Worm (Caenorhabditis elegans) whole organism, late embryonic: Measurements from ENCODE around the gene cfp-1.

Experiments used
- C38D4.7 ChIP-seq: fragments of 200-800 bp; sonication (Bioruptor generic); optimal IDR thresholded peaks from 2 replicates; lab custom pipeline; 2018; ENCODE audit warnings: mild to moderate bottlenecking, missing genetic modification characterization, moderate library complexity, missing compliant biosample characterization
- Y22D7AL.16 ChIP-seq: sonication (generic microtip); optimal IDR thresholded peaks from 2 replicates; lab custom pipeline; 2016; ENCODE audit warnings: missing genetic modification characterization, missing compliant biosample characterization
- ahr-1 ChIP-seq: sonication (generic microtip); optimal IDR thresholded peaks from 2 replicates; lab custom pipeline; 2016; ENCODE audit warnings: missing genetic modification characterization, missing compliant biosample characterization
- ceh-18 ChIP-seq: sonication (generic microtip); optimal IDR thresholded peaks from 2 replicates; lab custom pipeline; 2016; ENCODE audit warnings: missing genetic modification characterization, missing compliant biosample characterization
- ceh-19 ChIP-seq: fragments of 200-800 bp; sonication (Bioruptor generic); optimal IDR thresholded peaks from 2 replicates; lab custom pipeline; 2018; ENCODE audit warnings: mild to moderate bottlenecking, missing genetic modification characterization, missing compliant biosample characterization
- ceh-22 ChIP-seq: sonication (generic microtip); optimal IDR thresholded peaks from 2 replicates; lab custom pipeline; 2017; ENCODE audit warnings: missing biosample characterization, missing genetic modification characterization
- ceh-31 ChIP-seq: sonication (generic microtip); optimal IDR thresholded peaks from 2 replicates; lab custom pipeline; 2016; ENCODE audit warnings: missing genetic modification characterization, missing compliant biosample characterization
- ceh-34 ChIP-seq: sonication (generic microtip); optimal IDR thresholded peaks from 2 replicates; lab custom pipeline; 2016; ENCODE audit warnings: mild to moderate bottlenecking, missing genetic modification characterization, missing compliant biosample characterization
- ceh-45 ChIP-seq: fragments of 200-800 bp; sonication (Bioruptor generic); IDR thresholded peaks from 2 replicates; pipeline ENCODE4 v1.3.6; 2022; ENCODE audit warnings: missing genetic modification reagents, missing genetic modification characterization, missing compliant biosample characterization
- ceh-9 ChIP-seq: sonication (generic microtip); optimal IDR thresholded peaks from 2 replicates; lab custom pipeline; 2016; ENCODE audit warnings: mild to moderate bottlenecking, missing genetic modification characterization, inconsistent platforms, missing compliant biosample characterization
- che-1 ChIP-seq: sonication (generic microtip); optimal IDR thresholded peaks from 2 replicates; lab custom pipeline; 2016; ENCODE audit warnings: mild to moderate bottlenecking, missing genetic modification characterization, missing compliant biosample characterization
- elt-2 ChIP-seq: sonication (generic microtip); optimal IDR thresholded peaks from 2 replicates; lab custom pipeline; 2016; ENCODE audit warnings: missing genetic modification reagents, missing genetic modification characterization, missing compliant biosample characterization
- fkh-10 ChIP-seq: fragments of 150-350 bp; optimal IDR thresholded peaks from 2 replicates; lab custom pipeline; 2014; ENCODE audit warnings: missing biosample characterization, missing genetic modification reagents, missing genetic modification characterization
- fkh-6 ChIP-seq: sonication (generic microtip); optimal IDR thresholded peaks from 2 replicates; lab custom pipeline; 2016; ENCODE audit warnings: missing genetic modification characterization, missing compliant biosample characterization
- gmeb-2 ChIP-seq: sonication (generic microtip); optimal IDR thresholded peaks from 2 replicates; lab custom pipeline; 2016; ENCODE audit warnings: missing genetic modification characterization, inconsistent platforms, missing compliant biosample characterization
- hlh-13 ChIP-seq: fragments of 200-800 bp; sonication (Bioruptor generic); optimal IDR thresholded peaks from 2 replicates; lab custom pipeline; 2018; ENCODE audit warnings: mild to moderate bottlenecking, missing genetic modification characterization, missing compliant biosample characterization
- hlh-30 ChIP-seq: sonication (generic microtip); optimal IDR thresholded peaks from 2 replicates; lab custom pipeline; 2017; ENCODE audit warnings: antibody characterized with exemption, missing genetic modification characterization, missing compliant biosample characterization; ENCODE audit not compliant: insufficient read depth
- lim-6 ChIP-seq: sonication (generic microtip); optimal IDR thresholded peaks from 2 replicates; lab custom pipeline; 2016; ENCODE audit warnings: missing genetic modification characterization, missing compliant biosample characterization
- lin-11 ChIP-seq: fragments of 200-800 bp; sonication (Bioruptor generic); optimal IDR thresholded peaks from 2 replicates; lab custom pipeline; 2018; ENCODE audit warnings: mild to moderate bottlenecking, missing genetic modification characterization, missing compliant biosample characterization
- madf-2 ChIP-seq: sonication (generic microtip); optimal IDR thresholded peaks from 2 replicates; lab custom pipeline; 2017; ENCODE audit warnings: missing genetic modification characterization, missing compliant biosample characterization
- mec-3 ChIP-seq: sonication (generic microtip); optimal IDR thresholded peaks from 2 replicates; lab custom pipeline; 2016; ENCODE audit warnings: borderline replicate concordance, missing genetic modification characterization, missing compliant biosample characterization
- nfya-1 ChIP-seq: sonication (generic microtip); optimal IDR thresholded peaks from 2 replicates; lab custom pipeline; 2017; ENCODE audit warnings: missing genetic modification characterization, mild to moderate bottlenecking, missing compliant biosample characterization, antibody characterized with exemption, moderate library complexity
- pax-1 ChIP-seq: fragments of 150-350 bp; optimal IDR thresholded peaks from 2 replicates; lab custom pipeline; 2014; ENCODE audit warnings: missing biosample characterization, missing genetic modification characterization
- pha-2 ChIP-seq: sonication (generic microtip); optimal IDR thresholded peaks from 2 replicates; lab custom pipeline; 2017; ENCODE audit warnings: mild to moderate bottlenecking, missing genetic modification characterization, missing compliant biosample characterization
- pros-1 ChIP-seq: fragments of 150-350 bp; optimal IDR thresholded peaks from 2 replicates; lab custom pipeline; 2014; ENCODE audit warnings: missing biosample characterization, missing genetic modification reagents, missing genetic modification characterization
- ref-2 ChIP-seq: sonication (generic microtip); optimal IDR thresholded peaks from 2 replicates; lab custom pipeline; 2016; ENCODE audit warnings: missing genetic modification characterization, missing compliant biosample characterization
- rnt-1 ChIP-seq: sonication (generic microtip); optimal IDR thresholded peaks from 2 replicates; lab custom pipeline; 2016; ENCODE audit warnings: missing genetic modification characterization, missing compliant biosample characterization
- sdc-2 ChIP-seq: sonication (generic microtip); optimal IDR thresholded peaks from 2 replicates; lab custom pipeline; 2016; ENCODE audit warnings: missing genotype, missing genetic modification characterization, missing compliant biosample characterization
- syd-9 ChIP-seq: sonication (generic microtip); optimal IDR thresholded peaks from 2 replicates; lab custom pipeline; 2016; ENCODE audit warnings: mild to moderate bottlenecking, missing genetic modification characterization, moderate library complexity, missing compliant biosample characterization
- tbx-2 ChIP-seq: sonication (generic microtip); optimal IDR thresholded peaks from 2 replicates; lab custom pipeline; 2016; ENCODE audit warnings: missing genetic modification characterization, missing compliant biosample characterization
- tbx-7 ChIP-seq: sonication (generic microtip); optimal IDR thresholded peaks from 2 replicates; lab custom pipeline; 2016; ENCODE audit warnings: missing genotype, missing genetic modification characterization, missing compliant biosample characterization
- unc-42 ChIP-seq: sonication (generic microtip); optimal IDR thresholded peaks from 2 replicates; lab custom pipeline; 2016; ENCODE audit warnings: missing genotype, missing genetic modification characterization, missing compliant biosample characterization
- unc-55 ChIP-seq: sonication (generic microtip); optimal IDR thresholded peaks from 2 replicates; lab custom pipeline; 2017; ENCODE audit warnings: missing biosample characterization, missing genetic modification reagents, missing genetic modification characterization
- ztf-16 ChIP-seq: sonication (generic microtip); optimal IDR thresholded peaks from 2 replicates; lab custom pipeline; 2017; ENCODE audit warnings: missing genetic modification characterization, missing compliant biosample characterization

The cfp-1 gene

DNA sequence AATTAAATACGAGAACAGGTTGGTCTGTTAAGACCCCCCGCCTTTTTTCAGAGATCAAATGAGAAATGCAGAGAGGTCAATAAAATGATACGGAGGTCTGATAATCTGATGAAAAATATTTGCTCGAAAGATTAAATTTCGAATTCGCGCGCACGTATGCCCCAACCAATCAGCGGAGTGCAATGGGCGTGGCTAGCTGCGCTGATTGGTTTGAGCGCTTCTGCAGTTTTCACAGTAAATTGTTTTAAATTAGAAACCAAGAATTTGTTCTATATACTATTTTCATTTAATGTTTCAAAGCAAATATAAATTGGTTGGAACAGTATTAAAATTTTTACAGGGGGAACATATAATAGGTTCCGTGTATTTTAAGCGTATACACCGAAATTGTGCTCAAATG is 42.1 kb downstream of the cfp-1 start:
- peak; percentile 98 for TF ChIP-seq nfya-1
- no peak for TF ChIP-seq mec-3 (tag; lab: Kevin White, UChicago)
- TF ChIP-seq ceh-9 (tag; lab: Kevin White, UChicago): no peak

DNA sequence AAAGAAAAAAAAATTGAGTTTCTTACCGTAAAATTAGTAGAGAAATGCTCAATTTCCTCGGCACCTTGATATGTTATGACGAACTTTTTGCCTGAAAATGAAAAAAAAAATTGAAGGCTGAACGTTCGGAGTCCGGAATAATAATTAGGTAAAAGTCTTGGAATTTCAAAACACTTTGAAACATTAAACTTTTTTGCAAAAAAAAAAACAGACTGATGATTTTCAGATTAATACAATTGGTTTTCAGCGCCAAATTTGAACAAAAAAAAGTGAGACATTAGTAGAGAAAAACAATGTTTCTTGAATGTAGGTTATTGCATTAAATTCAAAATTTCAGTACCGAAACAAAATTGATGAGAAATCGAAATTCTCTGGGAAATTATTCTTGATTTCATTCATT is 46.7 kb downstream of the cfp-1 start, which contains the start of gene nkcc-1:
Gene nkcc-1, minus strand, starts transcription at position 101 of the 400 bp plus-strand sequence.
- TF ChIP-seq gmeb-2 (tag; lab: Kevin White, UChicago) (no peak), ztf-16 (tag; lab: Kevin White, UChicago) (no peak), pros-1 (no peak), ceh-34 (tag; lab: Kevin White, UChicago) (no peak), ceh-19 (GFP tag; lab: Kevin White, UChicago) (no peak), sdc-2 (tag; lab: Kevin White, UChicago) (no peak), fkh-10 (GFP tag; lab: Kevin White, UChicago) (no peak), lin-11 (tag; lab: Kevin White, UChicago) (no peak), ahr-1 (no peak), Y22D7AL.16 (tag; lab: Kevin White, UChicago) (no peak), madf-2 (tag; lab: Kevin White, UChicago) (no peak), lim-6 (tag; lab: Kevin White, UChicago) (no peak), ceh-18 (tag; lab: Kevin White, UChicago) (no peak), pha-2 (tag; lab: Kevin White, UChicago) (no peak), hlh-13 (no peak)

DNA sequence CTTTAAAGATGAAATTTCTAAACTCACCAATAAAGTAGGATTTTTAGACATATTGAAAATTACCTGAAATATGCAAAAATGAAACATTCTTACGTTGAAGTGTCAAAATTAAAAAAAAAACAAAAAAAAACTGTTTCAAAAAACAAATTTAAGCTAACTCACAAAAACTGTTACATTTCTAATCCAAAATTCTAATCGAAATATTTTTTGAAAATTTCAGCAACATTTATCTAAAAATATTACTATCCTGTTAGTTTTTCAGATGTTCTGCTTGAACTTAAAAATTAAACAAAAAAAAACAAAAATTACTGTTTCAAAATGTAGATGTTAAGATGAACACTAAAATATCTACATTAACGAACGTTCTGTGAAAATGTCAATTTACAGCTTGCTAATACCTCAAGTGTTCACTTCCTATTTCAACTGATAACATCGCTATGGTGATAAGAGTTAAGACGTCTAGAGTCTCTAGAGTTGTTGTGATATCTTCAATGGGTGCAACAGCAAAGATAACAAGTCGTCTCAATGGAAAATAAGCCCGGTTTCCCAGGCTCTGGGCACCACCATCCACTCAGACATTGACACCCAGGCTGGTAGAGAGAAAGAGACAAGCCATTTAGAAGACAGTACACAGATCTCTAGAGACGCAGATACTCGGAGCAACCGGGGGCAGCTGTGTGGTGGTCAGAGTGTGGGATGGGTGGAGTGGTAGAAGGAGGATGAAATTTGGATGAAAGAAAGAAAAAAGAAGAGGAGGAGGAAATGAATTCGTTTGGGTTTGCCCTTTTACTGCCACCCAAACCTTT is 50.8 kb downstream of the cfp-1 start, which contains the start of gene H12I19.115:
Gene H12I19.115, minus strand, starts transcription at position 51 of the 806 bp plus-strand sequence.
- TF ChIP-seq tbx-2 (peak; percentile 39), unc-42 (tag; lab: Kevin White, UChicago) (peak; percentile 34), ceh-22 (tag; lab: Kevin White, UChicago) (no peak), hlh-30 (tag; lab: Kevin White, UChicago) (no peak), rnt-1 (tag; lab: Kevin White, UChicago) (peak; percentile 31), ceh-45 (GFP tag; lab: Robert Waterston, UW) (no peak), tbx-7 (tag; lab: Kevin White, UChicago) (no peak), ref-2 (no peak), unc-55 (peak; percentile 36), che-1 (tag; lab: Kevin White, UChicago) (peak; percentile 20), nfya-1 (peak; percentile 63), syd-9 (tag; lab: Kevin White, UChicago) (peak; percentile 4), C38D4.7 (GFP tag; lab: Kevin White, UChicago) (no peak), ceh-18 (tag; lab: Kevin White, UChicago) (peak; percentile 11), elt-2 (tag; lab: Kevin White, UChicago) (peak; percentile 97), pax-1 (tag; lab: Kevin White, UChicago) (no peak), ceh-31 (tag; lab: Kevin White, UChicago) (peak; percentile 23)

DNA sequence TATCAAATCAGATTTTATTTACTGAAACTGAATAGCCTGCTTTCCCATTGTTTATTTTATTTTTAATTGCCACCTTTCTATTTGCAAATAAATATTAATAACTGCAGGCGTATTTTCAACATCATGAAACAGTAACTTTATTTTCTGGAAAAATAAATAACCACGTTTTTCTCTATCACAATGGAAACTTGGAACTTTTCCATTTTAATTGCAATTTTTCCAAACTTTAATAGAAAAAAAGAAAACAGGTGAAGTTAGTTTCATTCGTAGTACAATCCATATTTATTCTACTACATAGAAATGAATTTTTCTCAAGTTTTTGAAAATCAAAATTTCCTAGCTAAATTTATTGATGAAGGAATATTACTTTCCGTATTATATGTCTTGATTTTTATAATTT is 51.9 kb downstream of the cfp-1 start, which contains the start of gene srz-42:
Gene srz-42, plus strand, starts transcription at position 301 of the 400 bp plus-strand sequence.
- TF ChIP-seq hlh-30 (tag; lab: Kevin White, UChicago): no peak
- TF ChIP-seq Y22D7AL.16 (tag; lab: Kevin White, UChicago): no peak
- TF ChIP-seq gmeb-2 (tag; lab: Kevin White, UChicago): no peak
- TF ChIP-seq fkh-6 (tag; lab: Kevin White, UChicago): no peak
- TF ChIP-seq, all 69 proteins: peak for 0
